Worm (Caenorhabditis elegans): ENCODE data around the gene tram-1.

The tram-1 gene

ce11 chrIV:10239045-10239444 is 18.0 kb upstream of the tram-1 start, which contains the start of gene ech-8:
Gene ech-8 (minus strand): TSS chrIV:10239176.
- peak; percentile 54 for TF ChIP-seq elt-2 (tag; optimal IDR thresholded peaks at IDR 0.05)
- TF ChIP-seq fos-1 (tag; optimal IDR thresholded peaks at IDR 0.05): no peak
- TF ChIP-seq pqm-1 (tag; optimal IDR thresholded peaks at IDR 0.05): peak; percentile 56
- no peak for TF ChIP-seq tbx-2 (tag; optimal IDR thresholded peaks at IDR 0.05)

ce11 chrIV:10236106-10236505 is 15.0 kb upstream of the tram-1 start:
- TF ChIP-seq jun-1 (tag; optimal IDR thresholded peaks at IDR 0.05): peak; percentile 56
- TF ChIP-seq lin-39 (tag; optimal IDR thresholded peaks at IDR 0.05): no peak
- no peak for TF ChIP-seq eor-1 (tag; optimal IDR thresholded peaks at IDR 0.05)
- no peak for TF ChIP-seq R02D3.7 (tag; optimal IDR thresholded peaks at IDR 0.05)
- no peak for TF ChIP-seq mdl-1 (tag; optimal IDR thresholded peaks at IDR 0.05)
- TF ChIP-seq nhr-12 (tag; optimal IDR thresholded peaks at IDR 0.05): no peak
- TF ChIP-seq elt-2 (tag; optimal IDR thresholded peaks at IDR 0.05): peak; percentile 71
- peak; percentile 83 for TF ChIP-seq pqm-1 (tag; optimal IDR thresholded peaks at IDR 0.05)
- no peak for TF ChIP-seq unc-62 (GFP tag; optimal IDR thresholded peaks at IDR 0.05)
- TF ChIP-seq nhr-23 (tag; optimal IDR thresholded peaks at IDR 0.05): no peak
- no peak for TF ChIP-seq ztf-11 (tag; optimal IDR thresholded peaks at IDR 0.05)
- no peak for TF ChIP-seq lsy-12 (tag; optimal IDR thresholded peaks at IDR 0.05)
- no peak for TF ChIP-seq ceh-16 (tag; optimal IDR thresholded peaks at IDR 0.05)

- TF ChIP-seq nfya-1 (tag; optimal IDR thresholded peaks at IDR 0.05; ENCODE audit: insufficient read depth) (no peak), nhr-76 (tag; optimal IDR thresholded peaks at IDR 0.05) (no peak), pha-4 (tag; optimal IDR thresholded peaks at IDR 0.05) (no peak), sea-2 (GFP tag; optimal IDR thresholded peaks at IDR 0.05) (no peak), elt-3 (tag; optimal IDR thresholded peaks at IDR 0.05) (no peak), R02D3.7 (tag; optimal IDR thresholded peaks at IDR 0.05) (no peak), mdl-1 (tag; optimal IDR thresholded peaks at IDR 0.05) (no peak), elt-2 (tag; optimal IDR thresholded peaks at IDR 0.05) (peak; percentile 58), ceh-82 (tag; optimal IDR thresholded peaks at IDR 0.05) (no peak), mml-1 (tag; optimal IDR thresholded peaks at IDR 0.05) (no peak), nhr-12 (tag; optimal IDR thresholded peaks at IDR 0.05) (no peak), nhr-23 (tag; optimal IDR thresholded peaks at IDR 0.05) (no peak), daf-12 (tag; optimal IDR thresholded peaks at IDR 0.05) (no peak), pqm-1 (tag; optimal IDR thresholded peaks at IDR 0.05) (peak; percentile 84), egl-27 (tag; optimal IDR thresholded peaks at IDR 0.05) (no peak), nhr-28 (tag; optimal IDR thresholded peaks at IDR 0.05) (no peak), fkh-2 (tag; optimal IDR thresholded peaks at IDR 0.05) (no peak)
Measured at ce11 chrIV:10235279-10235829, 14.3 kb upstream of the tram-1 start, which contains the start of gene ech-9. Gene ech-9 (minus strand): TSS chrIV:10235329.

- TF ChIP-seq elt-2 (tag; optimal IDR thresholded peaks at IDR 0.05) (no peak), fkh-2 (tag; optimal IDR thresholded peaks at IDR 0.05) (no peak), nhr-11 (tag; optimal IDR thresholded peaks at IDR 0.05) (no peak), zag-1 (tag; optimal IDR thresholded peaks at IDR 0.05) (no peak), mml-1 (tag; optimal IDR thresholded peaks at IDR 0.05) (no peak), nfya-1 (tag; optimal IDR thresholded peaks at IDR 0.05; ENCODE audit: insufficient read depth) (no peak), jun-1 (tag; optimal IDR thresholded peaks at IDR 0.05) (no peak), egl-27 (tag; optimal IDR thresholded peaks at IDR 0.05) (no peak), egl-5 (tag; optimal IDR thresholded peaks at IDR 0.05) (no peak), sea-2 (GFP tag; optimal IDR thresholded peaks at IDR 0.05) (no peak)
Measured at ce11 chrIV:10232456-10232855, 11.4 kb upstream of the tram-1 start, which contains the start of gene F01G10.4. Gene F01G10.4 (minus strand): TSS chrIV:10232556.

- TF ChIP-seq fkh-2 (tag; optimal IDR thresholded peaks at IDR 0.05) (no peak), nhr-23 (tag; optimal IDR thresholded peaks at IDR 0.05) (no peak), sea-2 (GFP tag; optimal IDR thresholded peaks at IDR 0.05) (no peak), lin-39 (tag; optimal IDR thresholded peaks at IDR 0.05) (no peak), tbx-2 (tag; optimal IDR thresholded peaks at IDR 0.05) (no peak), nhr-76 (tag; optimal IDR thresholded peaks at IDR 0.05) (no peak), ZK546.5 (tag; optimal IDR thresholded peaks at IDR 0.05) (no peak), ceh-28 (tag; optimal IDR thresholded peaks at IDR 0.05) (no peak), nhr-77 (tag; optimal IDR thresholded peaks at IDR 0.05) (no peak), nhr-11 (tag; optimal IDR thresholded peaks at IDR 0.05) (no peak), unc-39 (tag; optimal IDR thresholded peaks at IDR 0.05) (no peak), nhr-12 (tag; optimal IDR thresholded peaks at IDR 0.05) (no peak), nhr-67 (tag; optimal IDR thresholded peaks at IDR 0.05) (no peak), elt-2 (tag; optimal IDR thresholded peaks at IDR 0.05) (no peak), hmg-11 (tag; optimal IDR thresholded peaks at IDR 0.05) (no peak), fos-1 (tag; optimal IDR thresholded peaks at IDR 0.05) (no peak)
Measured at ce11 chrIV:10230971-10231370, 9.9 kb upstream of the tram-1 start, which contains the start of gene F01G10.5. Gene F01G10.5 (minus strand): TSS chrIV:10231071.

Data from whole organism, L3 larva.